Fruit fly (Drosophila melanogaster): ENCODE results near the gene CG14391.

CG14391 gene

dm6 chr3R:12716251-12716650 is 21.6 kb upstream of the CG14391 start (continued):
- TF ChIP-seq chm (GFP tag; IDR thresholded peaks at IDR 0.05) = no peak
- TF ChIP-seq H15 (GFP tag; IDR thresholded peaks at IDR 0.05) = no peak
- TF ChIP-seq scrt (GFP tag; optimal IDR thresholded peaks at IDR 0.05) = no peak
- no peak for TF ChIP-seq MESR4 (GFP tag; optimal IDR thresholded peaks at IDR 0.05)
- TF ChIP-seq amos (GFP tag; IDR thresholded peaks at IDR 0.05; ENCODE audit: partially characterized antibody) = no peak
- no peak for TF ChIP-seq CG4282 (GFP tag; optimal IDR thresholded peaks at IDR 0.05)
- no peak for TF ChIP-seq ems (GFP tag; optimal IDR thresholded peaks at IDR 0.05)
- TF ChIP-seq CG10209 (GFP tag; optimal IDR thresholded peaks at IDR 0.05) = no peak
- TF ChIP-seq kah (GFP tag; optimal IDR thresholded peaks at IDR 0.05) = no peak
- TF ChIP-seq ssp (GFP tag; IDR thresholded peaks at IDR 0.05) = no peak
- no peak for TF ChIP-seq chif (GFP tag; optimal IDR thresholded peaks at IDR 0.05)
- TF ChIP-seq Nf-YA (GFP tag; IDR thresholded peaks at IDR 0.05) = no peak
- no peak for TF ChIP-seq NFAT (GFP tag; IDR thresholded peaks at IDR 0.05)
- peak; percentile 25 for TF ChIP-seq Fer1 (GFP tag; optimal IDR thresholded peaks at IDR 0.05)
- no peak for TF ChIP-seq Nf-YC (tag; optimal IDR thresholded peaks at IDR 0.05)
- no peak for TF ChIP-seq CG3407 (GFP tag; optimal IDR thresholded peaks at IDR 0.05)
- no peak for TF ChIP-seq her (GFP tag; optimal IDR thresholded peaks at IDR 0.05)
- no peak for TF ChIP-seq CG16815 (GFP tag; optimal IDR thresholded peaks at IDR 0.05)
- no peak for TF ChIP-seq CG34422 (GFP tag; IDR thresholded peaks at IDR 0.05)
- no peak for TF ChIP-seq CG11247 (GFP tag; IDR thresholded peaks at IDR 0.05)
- peak; percentile 14 for TF ChIP-seq fd3F (GFP tag; optimal IDR thresholded peaks at IDR 0.05)
- no peak for TF ChIP-seq CG12236 (GFP tag; optimal IDR thresholded peaks at IDR 0.05)
- no peak for TF ChIP-seq CG3726 (GFP tag; IDR thresholded peaks at IDR 0.05)
- no peak for TF ChIP-seq klu (GFP tag; IDR thresholded peaks at IDR 0.05)
- no peak for TF ChIP-seq CG15073 (GFP tag; optimal IDR thresholded peaks at IDR 0.05)
- no peak for TF ChIP-seq CG8924 (tag; optimal IDR thresholded peaks at IDR 0.05)
- TF ChIP-seq yki (optimal IDR thresholded peaks at IDR 0.05) = no peak
- TF ChIP-seq Hr39 (optimal IDR thresholded peaks at IDR 0.05) = no peak
- TF ChIP-seq hbn (GFP tag; IDR thresholded peaks at IDR 0.05; ENCODE audit: partially characterized antibody) = no peak
- no peak for TF ChIP-seq esg (GFP tag; conservative IDR thresholded peaks at IDR 0.05)
- TF ChIP-seq CG8478 (optimal IDR thresholded peaks at IDR 0.05) = no peak
- TF ChIP-seq CG8765 (GFP tag; IDR thresholded peaks at IDR 0.05) = no peak
- no peak for TF ChIP-seq CG12942 (GFP tag; optimal IDR thresholded peaks at IDR 0.05)
- no peak for TF ChIP-seq Usf (GFP tag; optimal IDR thresholded peaks at IDR 0.05)
- TF ChIP-seq CG6791 (GFP tag; IDR thresholded peaks at IDR 0.05; ENCODE audit: partially characterized antibody) = no peak
- TF ChIP-seq Scr (GFP tag; IDR thresholded peaks at IDR 0.05; ENCODE audit: partially characterized antibody) = no peak
- TF ChIP-seq Blimp-1 (GFP tag; optimal IDR thresholded peaks at IDR 0.05) = peak; percentile 28
- peak; percentile 74 for TF ChIP-seq CG13296 (GFP tag; optimal IDR thresholded peaks at IDR 0.05)
- TF ChIP-seq Ada2b (GFP tag; IDR thresholded peaks at IDR 0.05) = no peak
- no peak for TF ChIP-seq hkb (optimal IDR thresholded peaks at IDR 0.05)
- TF ChIP-seq hkb (GFP tag; IDR thresholded peaks at IDR 0.05) = no peak
- no peak for TF ChIP-seq inv (GFP tag; IDR thresholded peaks at IDR 0.05; ENCODE audit: partially characterized antibody)
- no peak for TF ChIP-seq ATbp (GFP tag; optimal IDR thresholded peaks at IDR 0.05)
- TF ChIP-seq pzg (GFP tag; optimal IDR thresholded peaks at IDR 0.05) = no peak
- no peak for TF ChIP-seq CG3065 (GFP tag; optimal IDR thresholded peaks at IDR 0.05)
- TF ChIP-seq CG43689 (GFP tag; IDR thresholded peaks at IDR 0.05) = no peak
- no peak for TF ChIP-seq zen2 (GFP tag; IDR thresholded peaks at IDR 0.05; ENCODE audit: partially characterized antibody)
- TF ChIP-seq CG12155 (GFP tag; optimal IDR thresholded peaks at IDR 0.05) = no peak
- TF ChIP-seq Dek (tag; optimal IDR thresholded peaks at IDR 0.05) = no peak
- TF ChIP-seq CG4360 (GFP tag; IDR thresholded peaks at IDR 0.05) = no peak
- TF ChIP-seq Xbp1 (GFP tag; optimal IDR thresholded peaks at IDR 0.05) = no peak
- no peak for TF ChIP-seq sens-2 (GFP tag; IDR thresholded peaks at IDR 0.05)
- peak; percentile 20 for TF ChIP-seq PHDP (tag; optimal IDR thresholded peaks at IDR 0.05)
